Fruit fly (Drosophila melanogaster): Measurements from ENCODE around the gene CG31676.

The CG31676 gene

dm6 chr2L:20896681-20897341 lies 56.3 kb downstream of the CG31676 start (continued):
- TF ChIP-seq CG31365 (tag; optimal IDR thresholded peaks at IDR 0.05): peak; percentile 43
- no peak for TF ChIP-seq maf-S (GFP tag; optimal IDR thresholded peaks at IDR 0.05)
- TF ChIP-seq kah (GFP tag; optimal IDR thresholded peaks at IDR 0.05): peak; percentile 62
- TF ChIP-seq lola (GFP tag; optimal IDR thresholded peaks at IDR 0.05): peak in 1 of 3 experiments; percentile 10
- TF ChIP-seq Dp (GFP tag; optimal IDR thresholded peaks at IDR 0.05): no peak
- TF ChIP-seq sug (tag; optimal IDR thresholded peaks at IDR 0.05): peak; percentile 5
- TF ChIP-seq Sox100B (GFP tag; optimal IDR thresholded peaks at IDR 0.05): peak; percentile 55
- peak; percentile 39 for TF ChIP-seq Sox102F (GFP tag; optimal IDR thresholded peaks at IDR 0.05)
- TF ChIP-seq pfk (GFP tag; optimal IDR thresholded peaks at IDR 0.05): peak; percentile 40
- TF ChIP-seq insv (GFP tag; optimal IDR thresholded peaks at IDR 0.05): peak in 1 of 2 experiments; percentile 41
- peak; percentile 9 for TF ChIP-seq bab2 (GFP tag; optimal IDR thresholded peaks at IDR 0.05)
- 0 out of 2 replicates have a peak, but pooled peaks have one; percentile 27 for TF ChIP-seq seq (GFP tag; IDR thresholded peaks at IDR 0.05)
- TF ChIP-seq CG12744 (GFP tag; optimal IDR thresholded peaks at IDR 0.05): peak; percentile 12
- TF ChIP-seq CG14014 (GFP tag; IDR thresholded peaks at IDR 0.05): peak; percentile 68; the same call in 1 of the 2 replicates
- TF ChIP-seq BtbVII (GFP tag; optimal IDR thresholded peaks at IDR 0.05): peak; percentile 37
- peak; percentile 55 for TF ChIP-seq CG2202 (tag; optimal IDR thresholded peaks at IDR 0.05)
- TF ChIP-seq CG16779 (GFP tag; IDR thresholded peaks at IDR 0.05): no peak
- TF ChIP-seq CG15269 (tag; optimal IDR thresholded peaks at IDR 0.05): peak; percentile 32
- peak; percentile 39; the same call in 1 of the 2 replicates for TF ChIP-seq HLH3B (GFP tag; IDR thresholded peaks at IDR 0.05)
- TF ChIP-seq bsh (GFP tag; optimal IDR thresholded peaks at IDR 0.05): peak in 1 of 2 experiments; percentile 66
- TF ChIP-seq CG32767 (GFP tag; IDR thresholded peaks at IDR 0.05): peak; percentile 19; the same call in 1 of the 2 replicates
- peak; percentile 92 for TF ChIP-seq ATbp (GFP tag; optimal IDR thresholded peaks at IDR 0.05)
- peak; percentile 69 for TF ChIP-seq HHEX (GFP tag; optimal IDR thresholded peaks at IDR 0.05)
- TF ChIP-seq H2.0 (GFP tag; IDR thresholded peaks at IDR 0.05): no peak
- TF ChIP-seq D (optimal IDR thresholded peaks at IDR 0.05): no peak
- peak; percentile 54 for TF ChIP-seq D (GFP tag; optimal IDR thresholded peaks at IDR 0.05)
- no peak for TF ChIP-seq Oaz (GFP tag; IDR thresholded peaks at IDR 0.05)
- peak; percentile 42; the same call in 1 of the 2 replicates for TF ChIP-seq Atf6 (GFP tag; IDR thresholded peaks at IDR 0.05)
- peak; percentile 40 for TF ChIP-seq CG14710 (tag; optimal IDR thresholded peaks at IDR 0.05)
- peak; percentile 56 for TF ChIP-seq oc (tag; optimal IDR thresholded peaks at IDR 0.05)
- peak; percentile 43; the same call in 1 of the 3 replicates for TF ChIP-seq zfh1 (GFP tag; IDR thresholded peaks at IDR 0.05)
- TF ChIP-seq MTF-1 (GFP tag; optimal IDR thresholded peaks at IDR 0.05; ENCODE audit: borderline replicate concordance): peak; percentile 77
- TF ChIP-seq CG9817 (tag; optimal IDR thresholded peaks at IDR 0.05): no peak
- TF ChIP-seq CG4730 (GFP tag; IDR thresholded peaks at IDR 0.05): no peak
- peak; percentile 37 for TF ChIP-seq gem (tag; optimal IDR thresholded peaks at IDR 0.05)
- TF ChIP-seq CG11085 (GFP tag; IDR thresholded peaks at IDR 0.05): no peak
- TF ChIP-seq exex (tag; optimal IDR thresholded peaks at IDR 0.05): peak; percentile 51
- peak; percentile 15 for TF ChIP-seq schlank (tag; optimal IDR thresholded peaks at IDR 0.05)
- no peak for TF ChIP-seq sc (optimal IDR thresholded peaks at IDR 0.05)
- TF ChIP-seq sc (GFP tag; optimal IDR thresholded peaks at IDR 0.05): peak; percentile 52
- peak; percentile 18 for TF ChIP-seq Fer2 (tag; optimal IDR thresholded peaks at IDR 0.05)
- peak; percentile 76 for TF ChIP-seq Awh (GFP tag; IDR thresholded peaks at IDR 0.05)
- peak; percentile 46 for TF ChIP-seq Fer3 (tag; optimal IDR thresholded peaks at IDR 0.05)
- peak; percentile 84 for TF ChIP-seq CG12071 (GFP tag; optimal IDR thresholded peaks at IDR 0.05)
- TF ChIP-seq Bgb (GFP tag; IDR thresholded peaks at IDR 0.05; ENCODE audit: partially characterized antibody): no peak
- no peak for TF ChIP-seq dpn (GFP tag; optimal IDR thresholded peaks at IDR 0.05)
- TF ChIP-seq CG2678 (tag; optimal IDR thresholded peaks at IDR 0.05): peak; percentile 72
- peak; percentile 19 for TF ChIP-seq Hmr (GFP tag; optimal IDR thresholded peaks at IDR 0.05)

Measured in whole organism, embryonic.